Worm (Caenorhabditis elegans) whole organism, L3 larva: ENCODE measurements around the gene moe-3.

Experiments
- nhr-25 ChIP-seq: sonication (generic microtip); optimal IDR thresholded peaks from 2 replicates; lab custom pipeline; 2017; ENCODE audit warnings: missing biosample characterization, missing genetic modification characterization
- skn-1 ChIP-seq: fragments of 150-350 bp; optimal IDR thresholded peaks from 2 replicates; lab custom pipeline; 2014; ENCODE audit warnings: missing biosample characterization, missing genetic modification characterization
- zag-1 ChIP-seq: fragments of 150-350 bp; optimal IDR thresholded peaks from 2 replicates; lab custom pipeline; 2014; ENCODE audit warnings: missing biosample characterization, missing genetic modification characterization

ce11 chrII:13164062-13164461 lies 1.5 kb downstream of the moe-3 start:
- no peak for TF ChIP-seq nhr-25 (tag; lab: Kevin White, UChicago)
- TF ChIP-seq skn-1 (tag; lab: Kevin White, UChicago) = no peak
- no peak for TF ChIP-seq zag-1 (tag; lab: Kevin White, UChicago)
